Worm (Caenorhabditis elegans): Measurements from ENCODE around the gene C09G12.17.

The C09G12.17 gene

DNA sequence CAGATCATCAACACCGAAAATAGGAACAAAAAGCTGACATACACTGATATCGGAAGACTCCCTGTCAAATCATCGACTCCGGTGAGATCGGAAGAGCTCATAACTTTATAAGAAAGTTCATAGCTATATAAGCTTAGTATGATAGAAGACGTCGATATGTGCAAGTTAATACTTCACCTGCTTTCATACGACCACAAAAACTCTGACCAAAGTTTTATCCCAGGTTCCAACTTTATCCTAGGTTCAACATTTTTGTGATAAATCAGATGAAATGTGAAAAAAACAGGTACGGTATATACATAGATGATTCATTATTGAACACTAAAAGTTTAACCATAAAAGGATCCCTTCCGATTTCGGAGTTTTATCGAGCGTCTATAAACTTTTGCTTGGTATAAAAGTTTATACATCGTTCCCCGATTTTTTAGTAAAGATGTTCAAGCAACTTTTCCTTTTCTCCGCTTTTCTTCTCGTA is 17.3 kb downstream of the C09G12.17 start, which contains the start of the genes srz-70 and C09G12.5:
TSS of gene srz-70 (minus strand) at position 101 of the 475 bp plus-strand sequence.
TSS of gene C09G12.5 (plus strand) at position 425 of the 475 bp plus-strand sequence.
- no peak for TF ChIP-seq tbp1 (GFP tag; optimal IDR thresholded peaks at IDR 0.05)
- TF ChIP-seq D2030.7 (GFP tag; IDR thresholded peaks at IDR 0.05): no peak
- no peak for TF ChIP-seq nfya-1 (tag; optimal IDR thresholded peaks at IDR 0.05; ENCODE audit: borderline replicate concordance, insufficient read depth)
- no peak for TF ChIP-seq Y79H2A.3 (GFP tag; conservative IDR thresholded peaks at IDR 0.05)
- TF ChIP-seq egrh-3 (GFP tag; IDR thresholded peaks at IDR 0.05): no peak
- no peak for TF ChIP-seq snpc-1.1 (tag; optimal IDR thresholded peaks at IDR 0.05; ENCODE audit: insufficient read depth)
- TF ChIP-seq unc-130 (GFP tag; optimal IDR thresholded peaks at IDR 0.05): no peak
- TF ChIP-seq nfya-2 (GFP tag; IDR thresholded peaks at IDR 0.05): no peak
- no peak for TF ChIP-seq ets-4 (GFP tag; optimal IDR thresholded peaks at IDR 0.05)
- no peak for TF ChIP-seq fkh-3 (tag; optimal IDR thresholded peaks at IDR 0.05)

DNA sequence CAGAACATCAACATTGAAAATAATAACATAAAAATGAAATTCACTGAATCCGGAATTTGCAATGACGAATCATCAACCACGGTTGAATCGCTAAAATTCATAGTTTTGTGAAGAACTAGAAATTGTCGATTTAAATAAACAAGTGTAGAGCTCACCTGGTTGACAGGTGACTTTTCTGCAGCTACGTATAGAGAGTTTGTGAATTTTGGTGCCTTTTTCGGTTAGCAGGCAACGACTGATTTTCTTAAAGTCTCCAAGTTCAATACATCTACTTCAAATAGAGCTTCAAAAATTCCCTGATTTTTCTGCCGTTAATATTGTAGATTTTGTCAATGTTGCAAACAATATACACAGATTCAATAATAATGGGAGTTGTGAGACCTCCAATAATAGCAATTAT is 19.1 kb downstream of the C09G12.17 start, which contains the start of gene srz-69:
TSS of gene srz-69 (minus strand) at position 101 of the 400 bp plus-strand sequence.
- no peak for TF ChIP-seq rpc-1 (optimal IDR thresholded peaks at IDR 0.05)
- no peak for TF ChIP-seq rpc-1 (tag; optimal IDR thresholded peaks at IDR 0.05)
- TF ChIP-seq B0035.1 (tag; optimal IDR thresholded peaks at IDR 0.05): no peak
- no peak for TF ChIP-seq Y67H2A.10 (GFP tag; conservative IDR thresholded peaks at IDR 0.05)
- no peak for TF ChIP-seq ZK185.1 (tag; optimal IDR thresholded peaks at IDR 0.05; ENCODE audit: poor library complexity, severe bottlenecking)
- no peak for TF ChIP-seq F37B4.10 (GFP tag; IDR thresholded peaks at IDR 0.05)
- no peak for TF ChIP-seq ama-1 (optimal IDR thresholded peaks at IDR 0.05)
- TF ChIP-seq ama-1 (GFP tag; optimal IDR thresholded peaks at IDR 0.05): no peak
- TF ChIP-seq egl-44 (GFP tag; IDR thresholded peaks at IDR 0.05): no peak
- no peak for TF ChIP-seq ceh-27 (GFP tag; optimal IDR thresholded peaks at IDR 0.05)
- no peak for TF ChIP-seq nfya-2 (GFP tag; IDR thresholded peaks at IDR 0.05)
- TF ChIP-seq repo-1 (tag; optimal IDR thresholded peaks at IDR 0.05): no peak
- no peak for TF ChIP-seq nhr-90 (tag; optimal IDR thresholded peaks at IDR 0.05)
- no peak for TF ChIP-seq lin-35 (GFP tag; optimal IDR thresholded peaks at IDR 0.05)
- no peak for TF ChIP-seq dpl-1 (GFP tag; optimal IDR thresholded peaks at IDR 0.05)

DNA sequence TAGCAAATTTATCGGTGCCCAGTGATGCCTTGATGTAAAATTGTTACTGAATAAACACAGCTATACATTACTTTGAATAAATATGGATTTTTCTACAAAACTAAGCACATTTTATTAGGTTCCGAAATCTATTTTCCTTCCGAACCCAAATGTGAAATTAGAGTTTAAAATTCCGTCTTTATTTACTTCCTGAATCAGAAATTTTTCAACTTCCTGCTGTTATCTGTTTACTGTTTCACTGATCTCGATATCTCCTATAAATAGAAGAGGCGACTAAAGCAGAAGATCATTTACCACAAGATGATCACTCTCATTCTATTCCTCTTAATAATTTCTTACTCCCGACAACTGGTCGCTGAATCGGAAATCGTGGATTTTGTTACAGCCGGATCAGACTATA is 26.5 kb downstream of the C09G12.17 start, which contains the start of gene F58E2.2:
TSS of gene F58E2.2 (plus strand) at position 301 of the 400 bp plus-strand sequence.
- TF ChIP-seq madf-8 (GFP tag; conservative IDR thresholded peaks at IDR 0.05): no peak
- TF ChIP-seq snpc-3.4 (tag; optimal IDR thresholded peaks at IDR 0.05): no peak
- TF ChIP-seq sea-2 (GFP tag; IDR thresholded peaks at IDR 0.05): no peak
- no peak for TF ChIP-seq nhr-80 (tag; optimal IDR thresholded peaks at IDR 0.05)
- no peak for TF ChIP-seq ceh-40 (GFP tag; IDR thresholded peaks at IDR 0.05)
- TF ChIP-seq him-1 (tag; optimal IDR thresholded peaks at IDR 0.05): no peak
- no peak for TF ChIP-seq lsl-1 (GFP tag; optimal IDR thresholded peaks at IDR 0.05)
- TF ChIP-seq F37B4.10 (GFP tag; IDR thresholded peaks at IDR 0.05): no peak

DNA sequence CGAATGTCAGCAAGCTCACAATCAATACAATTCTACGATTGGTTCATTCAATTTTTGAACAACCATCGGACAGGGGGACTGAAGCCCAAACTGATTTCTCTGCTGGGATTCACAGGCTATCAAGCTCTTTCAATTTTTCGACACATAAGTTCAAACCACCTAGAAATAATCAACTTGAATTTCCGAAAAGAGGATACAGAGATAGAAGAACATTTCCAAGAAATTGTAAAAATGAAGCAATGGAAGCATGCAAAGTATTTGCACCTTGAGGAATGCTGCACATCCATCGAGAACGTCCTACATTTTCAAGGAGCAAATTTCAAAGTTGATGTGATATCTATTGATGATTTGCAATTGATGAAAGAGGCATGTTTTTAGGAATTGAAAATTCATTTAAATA is 28.5 kb downstream of the C09G12.17 start:
- TF ChIP-seq nfya-2 (GFP tag; IDR thresholded peaks at IDR 0.05): no peak
- no peak for TF ChIP-seq D2030.7 (GFP tag; IDR thresholded peaks at IDR 0.05)
- TF ChIP-seq nfyb-1 (GFP tag; IDR thresholded peaks at IDR 0.05): no peak
- no peak for TF ChIP-seq sdz-38 (tag; optimal IDR thresholded peaks at IDR 0.05)
- no peak for TF ChIP-seq aptf-3 (GFP tag; IDR thresholded peaks at IDR 0.05)
- no peak for TF ChIP-seq F49E8.2 (tag; optimal IDR thresholded peaks at IDR 0.05; ENCODE audit: insufficient read depth)
- TF ChIP-seq cebp-2 (GFP tag; IDR thresholded peaks at IDR 0.05): no peak
- TF ChIP-seq T26A5.8 (tag; optimal IDR thresholded peaks at IDR 0.05): no peak
- no peak for TF ChIP-seq ceh-27 (GFP tag; optimal IDR thresholded peaks at IDR 0.05)
- TF ChIP-seq rpc-1 (optimal IDR thresholded peaks at IDR 0.05): no peak
- no peak for TF ChIP-seq rpc-1 (tag; optimal IDR thresholded peaks at IDR 0.05)
- no peak for TF ChIP-seq egl-18 (GFP tag; IDR thresholded peaks at IDR 0.05)
- no peak for TF ChIP-seq Y56A3A.18 (GFP tag; IDR thresholded peaks at IDR 0.05)
- no peak for TF ChIP-seq ztf-25 (GFP tag; IDR thresholded peaks at IDR 0.05)
- no peak for TF ChIP-seq zfh-2 (GFP tag; conservative IDR thresholded peaks at IDR 0.05)
- no peak for TF ChIP-seq C06A6.2 (GFP tag; conservative IDR thresholded peaks at IDR 0.05)
- no peak for TF ChIP-seq madf-6 (GFP tag; IDR thresholded peaks at IDR 0.05)
- no peak for TF ChIP-seq him-1 (tag; optimal IDR thresholded peaks at IDR 0.05)
- TF ChIP-seq mes-4 (tag; optimal IDR thresholded peaks at IDR 0.05): no peak
- TF ChIP-seq nfya-1 (tag; optimal IDR thresholded peaks at IDR 0.05; ENCODE audit: borderline replicate concordance, insufficient read depth): no peak

Data from whole organism, young adult.